Fruit fly (Drosophila melanogaster): ENCODE measurements around the gene PH4alphaMP.

PH4alphaMP gene

dm6 chr3R:30529570-30529969 lies 33.6 kb upstream of the PH4alphaMP start (continued):
- TF ChIP-seq Ets96B (tag; optimal IDR thresholded peaks at IDR 0.05): no peak
- TF ChIP-seq cyc (GFP tag; optimal IDR thresholded peaks at IDR 0.05): no peak
- peak; percentile 50 for TF ChIP-seq CG15336 (GFP tag; IDR thresholded peaks at IDR 0.05)
- TF ChIP-seq CG11294 (GFP tag; IDR thresholded peaks at IDR 0.05): no peak
- TF ChIP-seq CG10631 (GFP tag; optimal IDR thresholded peaks at IDR 0.05): peak; percentile 0
- TF ChIP-seq achi (GFP tag; optimal IDR thresholded peaks at IDR 0.05): no peak
- TF ChIP-seq Hr39 (GFP tag; optimal IDR thresholded peaks at IDR 0.05): no peak
- no peak for TF ChIP-seq pdm3 (GFP tag; optimal IDR thresholded peaks at IDR 0.05)
- peak; percentile 41 for TF ChIP-seq CG32006 (GFP tag; optimal IDR thresholded peaks at IDR 0.05)

dm6 chr3R:30528692-30529305 lies 32.8 kb upstream of the PH4alphaMP start:
- TF ChIP-seq Eip75B (GFP tag; optimal IDR thresholded peaks at IDR 0.05) (no peak), CG32006 (GFP tag; optimal IDR thresholded peaks at IDR 0.05) (peak; percentile 29), CG7368 (GFP tag; optimal IDR thresholded peaks at IDR 0.05) (no peak), Eip78C (GFP tag) (peak; percentile 32), net (GFP tag; optimal IDR thresholded peaks at IDR 0.05) (no peak), eg (GFP tag; IDR thresholded peaks at IDR 0.05) (peak; percentile 41; the same call in 1 of the 3 replicates), CG15336 (GFP tag; IDR thresholded peaks at IDR 0.05) (0 out of 2 replicates have a peak, but pooled peaks have one; percentile 34)

DNA sequence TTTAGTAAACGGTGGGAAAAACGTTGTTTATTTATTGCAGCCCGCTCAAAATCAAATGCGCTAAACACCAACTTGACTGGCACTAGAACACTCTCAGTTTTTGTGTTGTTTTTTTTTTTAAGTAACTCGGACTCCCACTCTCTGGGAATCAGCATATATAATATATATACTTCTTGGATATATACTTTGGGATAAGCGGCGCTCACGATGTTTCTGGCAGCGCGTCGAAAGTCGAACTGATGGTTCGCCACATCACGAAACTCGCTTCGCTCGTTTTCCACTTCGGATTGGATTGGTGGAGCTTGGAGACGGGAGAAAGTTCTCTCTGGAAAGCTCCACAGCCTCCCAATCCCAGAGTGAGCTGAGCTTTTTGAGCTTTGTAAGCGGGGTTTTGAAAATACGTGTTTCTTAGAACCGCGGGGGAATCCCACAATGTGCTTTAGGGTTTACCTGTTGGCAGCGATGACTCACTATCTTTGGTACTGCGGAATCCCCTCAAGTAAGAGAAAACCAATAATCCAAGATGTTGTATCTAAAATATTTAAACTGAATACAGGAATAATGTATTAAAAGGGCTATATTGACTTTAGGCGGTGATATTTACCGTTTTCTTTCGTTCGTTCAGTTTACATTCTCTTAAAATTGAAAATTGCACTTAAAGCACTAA lies 31.0 kb upstream of the PH4alphaMP start, which contains the start of gene jdp:
jdp (minus strand) TSS at position 239 of the 667 bp plus-strand sequence.
- no peak for TF ChIP-seq CG11762 (GFP tag; optimal IDR thresholded peaks at IDR 0.05; ENCODE audit: insufficient read depth)
- TF ChIP-seq CG1621 (tag; optimal IDR thresholded peaks at IDR 0.05): no peak
- TF ChIP-seq Lpt (GFP tag; optimal IDR thresholded peaks at IDR 0.05): no peak
- no peak for TF ChIP-seq Eip75B (GFP tag; optimal IDR thresholded peaks at IDR 0.05)
- no peak for TF ChIP-seq CG8632 (GFP tag; optimal IDR thresholded peaks at IDR 0.05)
- no peak for TF ChIP-seq esn (GFP tag; optimal IDR thresholded peaks at IDR 0.05)
- peak; percentile 50 for TF ChIP-seq CG6276 (GFP tag; optimal IDR thresholded peaks at IDR 0.05)
- peak; percentile 53 for TF ChIP-seq svp (GFP tag)
- TF ChIP-seq CG6854 (GFP tag; optimal IDR thresholded peaks at IDR 0.05): no peak
- TF ChIP-seq CG3919 (GFP tag; optimal IDR thresholded peaks at IDR 0.05): peak; percentile 34
- TF ChIP-seq CG16779 (tag; optimal IDR thresholded peaks at IDR 0.05): peak; percentile 37
- no peak for TF ChIP-seq fd59A (GFP tag; optimal IDR thresholded peaks at IDR 0.05)
- TF ChIP-seq dsx (GFP tag; optimal IDR thresholded peaks at IDR 0.05; ENCODE audit: poor library complexity, severe bottlenecking): no peak
- peak; percentile 11 for TF ChIP-seq vri (GFP tag; optimal IDR thresholded peaks at IDR 0.05)
- no peak for TF ChIP-seq CG31627 (GFP tag; optimal IDR thresholded peaks at IDR 0.05)
- no peak for TF ChIP-seq CG6792 (GFP tag; optimal IDR thresholded peaks at IDR 0.05)
- TF ChIP-seq CG15336 (GFP tag; IDR thresholded peaks at IDR 0.05): peak; percentile 65
- TF ChIP-seq CG10631 (GFP tag; optimal IDR thresholded peaks at IDR 0.05): no peak
- TF ChIP-seq CG10669 (GFP tag; optimal IDR thresholded peaks at IDR 0.05): no peak
- TF ChIP-seq spab (GFP tag; optimal IDR thresholded peaks at IDR 0.05): peak; percentile 4
- TF ChIP-seq Sox14 (GFP tag; optimal IDR thresholded peaks at IDR 0.05): no peak
- peak; percentile 16 for TF ChIP-seq topi (GFP tag; optimal IDR thresholded peaks at IDR 0.05)
- TF ChIP-seq Met (GFP tag; optimal IDR thresholded peaks at IDR 0.05): peak; percentile 8
- peak; percentile 12 for TF ChIP-seq CG6808 (GFP tag; optimal IDR thresholded peaks at IDR 0.05)
- TF ChIP-seq Hr39 (GFP tag; optimal IDR thresholded peaks at IDR 0.05): no peak
- TF ChIP-seq CG3032 (tag; optimal IDR thresholded peaks at IDR 0.05): no peak
- TF ChIP-seq fd85E (GFP tag; optimal IDR thresholded peaks at IDR 0.05): no peak
- TF ChIP-seq CG4318 (GFP tag; optimal IDR thresholded peaks at IDR 0.05): no peak
- TF ChIP-seq OdsH (GFP tag; optimal IDR thresholded peaks at IDR 0.05): no peak
- TF ChIP-seq Ets96B (tag; optimal IDR thresholded peaks at IDR 0.05): no peak
- TF ChIP-seq CG11294 (GFP tag; IDR thresholded peaks at IDR 0.05): no peak
- peak; percentile 87 for TF ChIP-seq Eip78C (GFP tag)
- no peak for TF ChIP-seq pdm3 (GFP tag; optimal IDR thresholded peaks at IDR 0.05)
- TF ChIP-seq CG8119 (GFP tag; IDR thresholded peaks at IDR 0.05): no peak; the same call in 1 of the 3 replicates
- no peak for TF ChIP-seq acj6 (GFP tag; optimal IDR thresholded peaks at IDR 0.05)
- TF ChIP-seq CG6163 (GFP tag; IDR thresholded peaks at IDR 0.05): peak; percentile 46; the same call in 1 of the 3 replicates
- TF ChIP-seq Hr4 (GFP tag; optimal IDR thresholded peaks at IDR 0.05): no peak
- no peak for TF ChIP-seq dac (GFP tag; optimal IDR thresholded peaks at IDR 0.05)
- TF ChIP-seq ss (GFP tag; optimal IDR thresholded peaks at IDR 0.05): peak; percentile 18 to 37
